Worm (Caenorhabditis elegans): ENCODE data around the gene ZK1307.4.

Gene ZK1307.4

ce11 chrII:9605336-9605735 is 46.3 kb downstream of the ZK1307.4 start, which contains the start of gene nhr-19:
nhr-19 (minus strand) TSS chrII:9605526.
- TF ChIP-seq klf-2 (GFP tag; conservative IDR thresholded peaks at IDR 0.05) (no peak), ref-1 (GFP tag; conservative IDR thresholded peaks at IDR 0.05) (no peak), ztf-23 (GFP tag; IDR thresholded peaks at IDR 0.05) (no peak), tab-1 (GFP tag; IDR thresholded peaks at IDR 0.05) (no peak), med-1 (GFP tag; optimal IDR thresholded peaks at IDR 0.05; ENCODE audit: insufficient read depth) (no peak), cog-1 (tag; optimal IDR thresholded peaks at IDR 0.05) (no peak)

ce11 chrII:9604685-9605084 is 46.9 kb downstream of the ZK1307.4 start:
- TF ChIP-seq ztf-23 (GFP tag; IDR thresholded peaks at IDR 0.05), result no peak
- no peak for TF ChIP-seq klf-2 (GFP tag; conservative IDR thresholded peaks at IDR 0.05)
- no peak for TF ChIP-seq ref-1 (GFP tag; conservative IDR thresholded peaks at IDR 0.05)
- no peak for TF ChIP-seq med-1 (GFP tag; optimal IDR thresholded peaks at IDR 0.05; ENCODE audit: insufficient read depth)
- TF ChIP-seq tab-1 (GFP tag; IDR thresholded peaks at IDR 0.05), result no peak
- TF ChIP-seq T22C8.4 (GFP tag; IDR thresholded peaks at IDR 0.05), result no peak
- TF ChIP-seq cog-1 (tag; optimal IDR thresholded peaks at IDR 0.05), result no peak
- no peak for TF ChIP-seq flt-1 (GFP tag; IDR thresholded peaks at IDR 0.05)
- no peak for TF ChIP-seq ztf-29 (GFP tag; IDR thresholded peaks at IDR 0.05)

ce11 chrII:9604063-9604462 is 47.5 kb downstream of the ZK1307.4 start:
- TF ChIP-seq tab-1 (GFP tag; IDR thresholded peaks at IDR 0.05) (no peak), med-1 (GFP tag; optimal IDR thresholded peaks at IDR 0.05; ENCODE audit: insufficient read depth) (no peak), ztf-29 (GFP tag; IDR thresholded peaks at IDR 0.05) (no peak), klf-2 (GFP tag; conservative IDR thresholded peaks at IDR 0.05) (no peak), T22C8.4 (GFP tag; IDR thresholded peaks at IDR 0.05) (no peak), ztf-23 (GFP tag; IDR thresholded peaks at IDR 0.05) (no peak), ref-1 (GFP tag; conservative IDR thresholded peaks at IDR 0.05) (no peak), flt-1 (GFP tag; IDR thresholded peaks at IDR 0.05) (no peak)

- no peak for TF ChIP-seq med-1 (GFP tag; optimal IDR thresholded peaks at IDR 0.05; ENCODE audit: insufficient read depth)
- TF ChIP-seq klf-2 (GFP tag; conservative IDR thresholded peaks at IDR 0.05), result no peak
- peak; percentile 69 for TF ChIP-seq cog-1 (tag; optimal IDR thresholded peaks at IDR 0.05)
- no peak for TF ChIP-seq T22C8.4 (GFP tag; IDR thresholded peaks at IDR 0.05)
Measured at ce11 chrII:9603419-9603818, 48.2 kb downstream of the ZK1307.4 start.

- TF ChIP-seq ref-1 (GFP tag; conservative IDR thresholded peaks at IDR 0.05), result no peak
- no peak for TF ChIP-seq cog-1 (tag; optimal IDR thresholded peaks at IDR 0.05)
- TF ChIP-seq tab-1 (GFP tag; IDR thresholded peaks at IDR 0.05), result no peak
- no peak for TF ChIP-seq flt-1 (GFP tag; IDR thresholded peaks at IDR 0.05)
- TF ChIP-seq ztf-23 (GFP tag; IDR thresholded peaks at IDR 0.05), result no peak
- TF ChIP-seq ztf-29 (GFP tag; IDR thresholded peaks at IDR 0.05), result no peak
- TF ChIP-seq klf-2 (GFP tag; conservative IDR thresholded peaks at IDR 0.05), result no peak
- no peak for TF ChIP-seq med-1 (GFP tag; optimal IDR thresholded peaks at IDR 0.05; ENCODE audit: insufficient read depth)
- TF ChIP-seq T22C8.4 (GFP tag; IDR thresholded peaks at IDR 0.05), result no peak
Measured at ce11 chrII:9602566-9602965, 49.0 kb downstream of the ZK1307.4 start.

- TF ChIP-seq cog-1 (tag; optimal IDR thresholded peaks at IDR 0.05) (no peak), med-1 (GFP tag; optimal IDR thresholded peaks at IDR 0.05; ENCODE audit: insufficient read depth) (no peak), ztf-23 (GFP tag; IDR thresholded peaks at IDR 0.05) (no peak), ref-1 (GFP tag; conservative IDR thresholded peaks at IDR 0.05) (no peak), ztf-29 (GFP tag; IDR thresholded peaks at IDR 0.05) (no peak)
Measured at ce11 chrII:9601679-9602078, 49.9 kb downstream of the ZK1307.4 start.

ce11 chrII:9601069-9601468 is 50.5 kb downstream of the ZK1307.4 start:
- TF ChIP-seq med-1 (GFP tag; optimal IDR thresholded peaks at IDR 0.05; ENCODE audit: insufficient read depth) (no peak), tab-1 (GFP tag; IDR thresholded peaks at IDR 0.05) (no peak), ztf-23 (GFP tag; IDR thresholded peaks at IDR 0.05) (no peak), ref-1 (GFP tag; conservative IDR thresholded peaks at IDR 0.05) (no peak), T22C8.4 (GFP tag; IDR thresholded peaks at IDR 0.05) (no peak), cog-1 (tag; optimal IDR thresholded peaks at IDR 0.05) (no peak), ztf-29 (GFP tag; IDR thresholded peaks at IDR 0.05) (no peak), klf-2 (GFP tag; conservative IDR thresholded peaks at IDR 0.05) (no peak), flt-1 (GFP tag; IDR thresholded peaks at IDR 0.05) (no peak)
